Fruit fly (Drosophila melanogaster): ENCODE measurements around the gene kst.

- no peak for TF ChIP-seq Myc (optimal IDR thresholded peaks at IDR 0.05)
- no peak for TF ChIP-seq psq (optimal IDR thresholded peaks at IDR 0.05)
- no peak for TF ChIP-seq h (optimal IDR thresholded peaks at IDR 0.05)
These were observed 50.1 kb downstream of the kst start for dm6 chr3L:3386730-3387129.

Measured in Kc167 (cell line).